Fruit fly (Drosophila melanogaster) whole organism, embryonic: ENCODE data around the gene Lamtor3.

ENCODE experiments used
- BEAF-32 ChIP-seq: fragments of 200-800 bp; sonication (Bioruptor generic); optimal IDR thresholded peaks from 3 replicates; lab custom pipeline; 2017; ENCODE audit warnings: missing biosample characterization, missing genetic modification characterization, mild to moderate bottlenecking, moderate library complexity, missing genetic modification reagents
- CG10366 ChIP-seq: fragments of 200-800 bp; sonication (Bioruptor generic); IDR thresholded peaks from 2 replicates; pipeline ENCODE4 v1.3.6; 2022; ENCODE audit warnings: missing biosample characterization, missing genetic modification characterization
- CG12236 ChIP-seq: fragments of 200-800 bp; sonication (Bioruptor generic); optimal IDR thresholded peaks from 2 replicates; lab custom pipeline; 2016; ENCODE audit warnings: missing biosample characterization, missing genetic modification characterization
- CG13894 ChIP-seq: fragments of 200-800 bp; sonication (Bioruptor generic); optimal IDR thresholded peaks from 3 replicates; lab custom pipeline; 2018; ENCODE audit warnings: missing biosample characterization, mild to moderate bottlenecking, missing genetic modification characterization, moderate library complexity
- CG15269 ChIP-seq: fragments of 200-800 bp; sonication (Bioruptor generic); optimal IDR thresholded peaks from 2 replicates; lab custom pipeline; 2018; ENCODE audit warnings: missing biosample characterization, mild to moderate bottlenecking, missing genetic modification characterization, moderate library complexity
- CG15514 ChIP-seq: fragments of 200-800 bp; sonication (Bioruptor generic); optimal IDR thresholded peaks from 3 replicates; lab custom pipeline; 2017; ENCODE audit warnings: missing biosample characterization, missing genetic modification characterization, mild to moderate bottlenecking, moderate library complexity, missing genetic modification reagents
- CG15601 ChIP-seq: fragments of 200-800 bp; sonication (Bioruptor generic); optimal IDR thresholded peaks from 3 replicates; lab custom pipeline; 2019; ENCODE audit warnings: missing biosample characterization, mild to moderate bottlenecking, missing genetic modification characterization, moderate library complexity
- CG16863 ChIP-seq: fragments of 200-800 bp; sonication (Bioruptor generic); optimal IDR thresholded peaks from 3 replicates; lab custom pipeline; 2016; ENCODE audit warnings: missing biosample characterization, missing genetic modification characterization
- CG17186 ChIP-seq: fragments of 200-800 bp; sonication (Bioruptor generic); optimal IDR thresholded peaks from 3 replicates; lab custom pipeline; 2017; ENCODE audit warnings: missing biosample characterization, missing genetic modification reagents, missing genetic modification characterization
- CG18262 ChIP-seq: fragments of 200-800 bp; optimal IDR thresholded peaks from 3 replicates; lab custom pipeline; 2019; ENCODE audit warnings: missing biosample characterization, mild to moderate bottlenecking, missing genetic modification characterization, moderate library complexity
- CG30020 ChIP-seq: fragments of 200-800 bp; optimal IDR thresholded peaks from 2 replicates; lab custom pipeline; 2019; ENCODE audit warnings: missing biosample characterization, mild to moderate bottlenecking, missing genetic modification characterization, moderate library complexity
- CG31441 ChIP-seq: fragments of 200-800 bp; sonication (Bioruptor generic); IDR thresholded peaks from 2 replicates; pipeline ENCODE4 v1.3.6; 2022; ENCODE audit warnings: missing biosample characterization, missing genetic modification characterization
- CG32767 ChIP-seq: fragments of 200-800 bp; sonication (Bioruptor generic); IDR thresholded peaks from 2 replicates; pipeline ENCODE4 v1.3.6; 2022; ENCODE audit warnings: missing biosample characterization, missing genetic modification characterization
- CG3281 ChIP-seq: fragments of 200-800 bp; sonication (Bioruptor generic); optimal IDR thresholded peaks from 3 replicates; lab custom pipeline; 2017; ENCODE audit warnings: missing biosample characterization, mild to moderate bottlenecking, missing genetic modification characterization
- CG34224 ChIP-seq: fragments of 200-800 bp; sonication (Bioruptor generic); IDR thresholded peaks from 3 replicates; pipeline ENCODE4 v1.3.6; 2022; ENCODE audit warnings: missing biosample characterization, missing genetic modification characterization; ENCODE audit not compliant: partially characterized antibody
- CG42726 ChIP-seq: fragments of 200-800 bp; sonication (Bioruptor generic); IDR thresholded peaks from 2 replicates; pipeline ENCODE4 v1.3.6; 2022; ENCODE audit warnings: missing biosample characterization, missing genetic modification characterization; ENCODE audit not compliant: partially characterized antibody
- CG6791 ChIP-seq: fragments of 200-800 bp; sonication (Bioruptor generic); IDR thresholded peaks from 3 replicates; pipeline ENCODE4 v1.3.6; 2022; ENCODE audit warnings: missing biosample characterization, missing genetic modification characterization; ENCODE audit not compliant: partially characterized antibody
- CG8924 ChIP-seq: fragments of 200-800 bp; optimal IDR thresholded peaks from 3 replicates; lab custom pipeline; 2019; ENCODE audit warnings: missing biosample characterization, mild to moderate bottlenecking, missing genetic modification characterization, moderate library complexity
- Ets97D ChIP-seq: fragments of 200-800 bp; sonication (Bioruptor generic); optimal IDR thresholded peaks from 3 replicates; lab custom pipeline; 2016; ENCODE audit warnings: missing biosample characterization, missing genetic modification characterization
- HmgZ ChIP-seq: fragments of 200-800 bp; sonication (Bioruptor generic); optimal IDR thresholded peaks from 2 replicates; lab custom pipeline; 2018; ENCODE audit warnings: missing biosample characterization, mild to moderate bottlenecking, missing genetic modification characterization
- NFAT ChIP-seq: fragments of 200-800 bp; sonication (Bioruptor generic); IDR thresholded peaks from 2 replicates; pipeline ENCODE4 v1.3.6; 2022; ENCODE audit warnings: missing biosample characterization, missing genetic modification characterization
- Stat92E ChIP-seq, 3 experiments: fragments of >200 bp in 2 of 3; fragments of 200-800 bp in 1 of 3; sonication (Bioruptor generic) in 1 of 3; optimal IDR thresholded peaks; 2 replicates each; lab custom pipeline; 2017 to 2019; ENCODE audit warnings: missing biosample characterization in 3 of 3, missing genetic modification characterization in 3 of 3, mild to moderate bottlenecking in 1 of 3, moderate library complexity in 1 of 3
- TFAM ChIP-seq: fragments of 200-800 bp; sonication (Bioruptor generic); optimal IDR thresholded peaks from 2 replicates; lab custom pipeline; 2017; ENCODE audit warnings: missing biosample characterization, missing genetic modification characterization, inconsistent platforms
- bbx ChIP-seq: fragments of 200-800 bp; sonication (Bioruptor generic); IDR thresholded peaks from 2 replicates; pipeline ENCODE4 v1.3.6; 2022; ENCODE audit warnings: missing biosample characterization, missing genetic modification characterization; ENCODE audit not compliant: partially characterized antibody
- chinmo ChIP-seq: fragments of 200-800 bp; sonication (Bioruptor generic); IDR thresholded peaks from 4 replicates; pipeline ENCODE4 v1.3.6; 2022; ENCODE audit warnings: missing biosample characterization, missing genetic modification characterization; ENCODE audit not compliant: partially characterized antibody
- crp ChIP-seq, 2 experiments: fragments of 200-800 bp; sonication (Bioruptor generic); optimal IDR thresholded peaks; 2 replicates in 1 of 2; 3 replicates in 1 of 2; lab custom pipeline; 2017; ENCODE audit warnings: missing biosample characterization in 2 of 2, missing genetic modification characterization in 2 of 2, mild to moderate bottlenecking in 1 of 2, moderate library complexity in 1 of 2
- ftz-f1 ChIP-seq: fragments of 200-800 bp; sonication (Bioruptor generic); optimal IDR thresholded peaks from 2 replicates; lab custom pipeline; 2016; ENCODE audit warnings: missing biosample characterization, missing genetic modification characterization
- grau ChIP-seq: fragments of 200-800 bp; optimal IDR thresholded peaks from 3 replicates; lab custom pipeline; 2019; ENCODE audit warnings: missing biosample characterization, mild to moderate bottlenecking, missing genetic modification characterization, moderate library complexity
- hb ChIP-seq: fragments of 200-800 bp; sonication (Bioruptor generic); IDR thresholded peaks from 3 replicates; pipeline ENCODE4 v1.3.6; 2022; ENCODE audit warnings: missing biosample characterization, missing genetic modification characterization; ENCODE audit not compliant: partially characterized antibody
- hbn ChIP-seq: fragments of 200-800 bp; sonication (Bioruptor generic); IDR thresholded peaks from 2 replicates; pipeline ENCODE4 v1.3.6; 2022; ENCODE audit warnings: missing biosample characterization, missing genetic modification characterization; ENCODE audit not compliant: partially characterized antibody
- insv ChIP-seq, 2 experiments: fragments of 200-800 bp; sonication (Bioruptor generic); optimal IDR thresholded peaks; 3 replicates each; lab custom pipeline; 2016 to 2018; ENCODE audit warnings: missing biosample characterization in 2 of 2, missing genetic modification characterization in 2 of 2
- lmd ChIP-seq: fragments of 200-800 bp; sonication (Bioruptor generic); IDR thresholded peaks from 2 replicates; pipeline ENCODE4 v1.3.6; 2022; ENCODE audit warnings: missing biosample characterization, missing genetic modification characterization
- mld ChIP-seq: fragments of 200-800 bp; sonication (Bioruptor generic); IDR thresholded peaks from 3 replicates; pipeline ENCODE4 v1.3.6; 2022; ENCODE audit warnings: missing biosample characterization, missing genetic modification characterization; ENCODE audit not compliant: partially characterized antibody
- nerfin-1 ChIP-seq: fragments of 200-800 bp; sonication (Bioruptor generic); optimal IDR thresholded peaks from 3 replicates; lab custom pipeline; 2019; ENCODE audit warnings: missing biosample characterization, mild to moderate bottlenecking, missing genetic modification characterization, moderate library complexity
- phol ChIP-seq: fragments of 200-800 bp; sonication (Bioruptor generic); optimal IDR thresholded peaks from 3 replicates; lab custom pipeline; 2018; ENCODE audit warnings: missing biosample characterization, mild to moderate bottlenecking, missing genetic modification characterization, moderate library complexity
- sens ChIP-seq: fragments of 200-800 bp; sonication (Bioruptor generic); peaks from one replicate; lab custom pipeline; 2016; ENCODE audit warnings: missing biosample characterization, missing genetic modification characterization
- sima ChIP-seq: fragments of 200-800 bp; sonication (Bioruptor generic); optimal IDR thresholded peaks from 2 replicates; lab custom pipeline; 2016; ENCODE audit warnings: missing biosample characterization, missing genetic modification characterization
- sr ChIP-seq: fragments of 200-800 bp; sonication (Bioruptor generic); IDR thresholded peaks from 3 replicates; pipeline ENCODE4 v1.3.6; 2022; ENCODE audit warnings: missing biosample characterization, missing genetic modification characterization
- stwl ChIP-seq: fragments of 200-800 bp; sonication (Bioruptor generic); optimal IDR thresholded peaks from 3 replicates; lab custom pipeline; 2018; ENCODE audit warnings: missing biosample characterization, mild to moderate bottlenecking, missing genetic modification characterization, moderate library complexity
- tio ChIP-seq: fragments of 200-800 bp; sonication (Bioruptor generic); optimal IDR thresholded peaks from 2 replicates; lab custom pipeline; 2017; ENCODE audit warnings: missing biosample characterization, missing genetic modification characterization, inconsistent platforms
- trem ChIP-seq: fragments of 200-800 bp; optimal IDR thresholded peaks from 3 replicates; lab custom pipeline; 2019; ENCODE audit warnings: missing biosample characterization, mild to moderate bottlenecking, missing genetic modification characterization, moderate library complexity
- twi ChIP-seq: fragments of 200-800 bp; optimal IDR thresholded peaks from 2 replicates; lab custom pipeline; 2019; ENCODE audit warnings: missing biosample characterization, mild to moderate bottlenecking, missing genetic modification characterization, moderate library complexity
- usp ChIP-seq: fragments of >200 bp; optimal IDR thresholded peaks from 2 replicates; lab custom pipeline; 2017; ENCODE audit warnings: missing biosample characterization, missing genetic modification characterization
- zen ChIP-seq: fragments of 200-800 bp; sonication (Bioruptor generic); optimal IDR thresholded peaks from 3 replicates; lab custom pipeline; 2018; ENCODE audit warnings: missing biosample characterization, mild to moderate bottlenecking, missing genetic modification characterization, moderate library complexity

Lamtor3 gene

dm6 chr2L:17477710-17478109 lies 3.3 kb upstream of the Lamtor3 start, which contains the start of gene cass (continued):
- TF ChIP-seq CG12236 (GFP tag; lab: Kevin White, UChicago): no peak
- TF ChIP-seq CG42726 (GFP tag; lab: Robert Waterston, UW): peak; percentile 94
- TF ChIP-seq trem (tag; lab: Kevin White, UChicago): peak; percentile 82
- peak; percentile 92 for TF ChIP-seq CG34224 (GFP tag; lab: Robert Waterston, UW)
- peak; percentile 17 for TF ChIP-seq CG17186 (GFP tag; lab: Kevin White, UChicago)
- peak in 1 of 3 experiments; percentile 16 for TF ChIP-seq Stat92E (GFP tag; optimal IDR thresholded peaks at IDR 0.05; lab: Kevin White, UChicago)
- TF ChIP-seq CG8924 (tag; lab: Kevin White, UChicago): peak; percentile 26
- TF ChIP-seq ftz-f1: no peak
- TF ChIP-seq CG3281 (GFP tag; lab: Kevin White, UChicago): no peak
- TF ChIP-seq bbx: peak; percentile 93
- TF ChIP-seq CG16863: no peak
- TF ChIP-seq lmd (GFP tag; lab: Robert Waterston, UW): no peak
- peak; percentile 59 for TF ChIP-seq CG30020
- peak; percentile 90 for TF ChIP-seq BEAF-32 (GFP tag; lab: Kevin White, UChicago)
- TF ChIP-seq usp (GFP tag; lab: Kevin White, UChicago): no peak
- peak; percentile 63 for TF ChIP-seq CG15514
- TF ChIP-seq stwl (tag; lab: Kevin White, UChicago): peak; percentile 92
- TF ChIP-seq NFAT (GFP tag; lab: Robert Waterston, UW): no peak
- TF ChIP-seq CG32767 (GFP tag; lab: Robert Waterston, UW): 0 out of 2 replicates have a peak, but pooled peaks have one; percentile 17
- TF ChIP-seq hbn (GFP tag; lab: Robert Waterston, UW): peak; percentile 84
- peak; percentile 76 for TF ChIP-seq sens
- TF ChIP-seq twi: no peak
- TF ChIP-seq chinmo (GFP tag; lab: Robert Waterston, UW): peak; percentile 76; the same call in 1 of the 4 replicates
- TF ChIP-seq zen (tag; lab: Kevin White, UChicago): peak; percentile 52
- peak; percentile 86 for TF ChIP-seq hb (GFP tag; lab: Robert Waterston, UW)
- TF ChIP-seq HmgZ (tag; lab: Kevin White, UChicago): peak; percentile 62
- peak; percentile 45 for TF ChIP-seq nerfin-1 (tag; lab: Kevin White, UChicago)
- TF ChIP-seq mld (GFP tag; lab: Robert Waterston, UW): peak; percentile 88
- peak in 1 of 2 experiments; percentile 54 for TF ChIP-seq crp (GFP tag; optimal IDR thresholded peaks at IDR 0.05; lab: Kevin White, UChicago)
- TF ChIP-seq CG10366 (GFP tag; lab: Robert Waterston, UW): no peak
- TF ChIP-seq sr (GFP tag; lab: Robert Waterston, UW): no peak
- no peak for TF ChIP-seq tio (GFP tag; lab: Kevin White, UChicago)
- peak in 1 of 2 experiments; percentile 25 for TF ChIP-seq insv (GFP tag; optimal IDR thresholded peaks at IDR 0.05; lab: Kevin White, UChicago)
- peak; percentile 23 for TF ChIP-seq CG15269 (tag; lab: Kevin White, UChicago)
- peak; percentile 97 for TF ChIP-seq phol (tag; lab: Kevin White, UChicago)
- TF ChIP-seq sima: no peak
- TF ChIP-seq TFAM: no peak
- peak; percentile 13 for TF ChIP-seq CG13894 (tag; lab: Kevin White, UChicago)
- peak; percentile 13 for TF ChIP-seq CG18262
- no peak for TF ChIP-seq CG31441 (GFP tag; lab: Robert Waterston, UW)
- peak; percentile 33 for TF ChIP-seq CG15601 (tag; lab: Kevin White, UChicago)
- peak; percentile 31 for TF ChIP-seq grau (tag; lab: Kevin White, UChicago)
- peak; percentile 95 for TF ChIP-seq CG6791
- TF ChIP-seq Ets97D (GFP tag; lab: Kevin White, UChicago): peak; percentile 59
- TF ChIP-seq, all 482 proteins: peak for 96
